Worm (Caenorhabditis elegans) whole organism, L4 larva: ENCODE measurements around the gene Y39A3B.7.

Source experiments
- lin-1 ChIP-seq: fragments of 200-800 bp; sonication (Bioruptor generic); IDR thresholded peaks from 2 replicates; pipeline ENCODE4 v1.3.6; 2022; ENCODE audit warnings: missing genetic modification reagents, missing genetic modification characterization, missing compliant biosample characterization
- skn-1 ChIP-seq: fragments of 150-350 bp; optimal IDR thresholded peaks from 2 replicates; lab custom pipeline; 2014; ENCODE audit warnings: missing biosample characterization, missing genetic modification characterization

ce11 chrIII:2008334-2008733 is 23.6 kb upstream of the Y39A3B.7 start:
- TF ChIP-seq skn-1 (tag; lab: Kevin White, UChicago) (no peak), lin-1 (GFP tag; lab: Robert Waterston, UW) (no peak)
